Fruit fly (Drosophila melanogaster): Measurements from ENCODE around the gene Wnt10.

The Wnt10 gene

dm6 chr2L:7387813-7388558 lies 24.8 kb downstream of the Wnt10 start, which contains the start of the genes CG5149 and gudu (continued):
- TF ChIP-seq twi (tag; optimal IDR thresholded peaks at IDR 0.05) (no peak), Sox100B (GFP tag; optimal IDR thresholded peaks at IDR 0.05) (no peak), sens-2 (GFP tag; IDR thresholded peaks at IDR 0.05) (no peak), ttk (GFP tag; IDR thresholded peaks at IDR 0.05) (no peak), CG31224 (GFP tag; IDR thresholded peaks at IDR 0.05) (no peak), h (optimal IDR thresholded peaks at IDR 0.05) (no peak), CG10366 (GFP tag; IDR thresholded peaks at IDR 0.05) (peak; percentile 7; the same call in 1 of the 2 replicates), dimm (GFP tag; IDR thresholded peaks at IDR 0.05) (no peak), CG8089 (GFP tag; optimal IDR thresholded peaks at IDR 0.05) (no peak), CG6175 (GFP tag; IDR thresholded peaks at IDR 0.05) (no peak), MESR4 (GFP tag; optimal IDR thresholded peaks at IDR 0.05) (peak; percentile 79), CG6683 (GFP tag; optimal IDR thresholded peaks at IDR 0.05) (no peak), Rfx (GFP tag; IDR thresholded peaks at IDR 0.05) (peak; percentile 61), trh (GFP tag; optimal IDR thresholded peaks at IDR 0.05) (no peak), jigr1 (GFP tag; IDR thresholded peaks at IDR 0.05) (no peak), Hsf (GFP tag; optimal IDR thresholded peaks at IDR 0.05) (no peak), inv (GFP tag; IDR thresholded peaks at IDR 0.05; ENCODE audit: partially characterized antibody) (peak; percentile 89), CG14441 (GFP tag; IDR thresholded peaks at IDR 0.05) (0 out of 2 replicates have a peak, but pooled peaks have one; percentile 23), maf-S (GFP tag; optimal IDR thresholded peaks at IDR 0.05) (no peak), Poxn (GFP tag; IDR thresholded peaks at IDR 0.05) (no peak), CG8478 (optimal IDR thresholded peaks at IDR 0.05) (no peak), Dll (GFP tag; IDR thresholded peaks at IDR 0.05; ENCODE audit: partially characterized antibody) (peak; percentile 90), CG2202 (tag; optimal IDR thresholded peaks at IDR 0.05) (no peak), CG11398 (GFP tag; optimal IDR thresholded peaks at IDR 0.05) (no peak), CG4282 (GFP tag; optimal IDR thresholded peaks at IDR 0.05) (no peak), CG5245 (GFP tag; optimal IDR thresholded peaks at IDR 0.05) (no peak), ERR (GFP tag; optimal IDR thresholded peaks at IDR 0.05) (no peak), Stat92E (GFP tag; optimal IDR thresholded peaks at IDR 0.05) (peak in 1 of 3 experiments; percentile 12), gsb-n (tag; optimal IDR thresholded peaks at IDR 0.05) (no peak), repo (GFP tag; optimal IDR thresholded peaks at IDR 0.05) (no peak), ac (GFP tag; optimal IDR thresholded peaks at IDR 0.05) (peak; percentile 49), H15 (GFP tag; IDR thresholded peaks at IDR 0.05) (no peak), pum (GFP tag; optimal IDR thresholded peaks at IDR 0.05) (no peak), pros (GFP tag; optimal IDR thresholded peaks at IDR 0.05) (peak; percentile 40), CG2875 (GFP tag; optimal IDR thresholded peaks at IDR 0.05) (no peak), CG17186 (GFP tag; optimal IDR thresholded peaks at IDR 0.05) (no peak), CG31441 (GFP tag; IDR thresholded peaks at IDR 0.05) (peak; percentile 30; the same call in 1 of the 2 replicates), Elba2 (GFP tag; optimal IDR thresholded peaks at IDR 0.05) (no peak), Sry-β (GFP tag; optimal IDR thresholded peaks at IDR 0.05) (no peak), slou (GFP tag; optimal IDR thresholded peaks at IDR 0.05) (no peak), CG17802 (tag; optimal IDR thresholded peaks at IDR 0.05) (no peak), ranshi (GFP tag; IDR thresholded peaks at IDR 0.05) (no peak), phol (tag; optimal IDR thresholded peaks at IDR 0.05) (peak; percentile 46), MTF-1 (GFP tag; optimal IDR thresholded peaks at IDR 0.05; ENCODE audit: borderline replicate concordance) (no peak), CG14710 (tag; optimal IDR thresholded peaks at IDR 0.05) (peak; percentile 53), dm (GFP tag; optimal IDR thresholded peaks at IDR 0.05) (peak; percentile 5), wek (GFP tag; optimal IDR thresholded peaks at IDR 0.05) (no peak), tup (GFP tag; optimal IDR thresholded peaks at IDR 0.05) (no peak), dmrt99B (tag; optimal IDR thresholded peaks at IDR 0.05) (no peak), CG17568 (GFP tag; optimal IDR thresholded peaks at IDR 0.05) (peak; percentile 36), CG43689 (GFP tag; IDR thresholded peaks at IDR 0.05) (no peak)
